Fruit fly (Drosophila melanogaster): ENCODE results near the gene RhoGAPp190.

Gene RhoGAPp190

dm6 chrX:17695641-17696040 is 43.3 kb upstream of the RhoGAPp190 start:
- no peak for TF ChIP-seq CG12768 (GFP tag; optimal IDR thresholded peaks at IDR 0.05)
- TF ChIP-seq Crg-1 (GFP tag; optimal IDR thresholded peaks at IDR 0.05) = no peak
- TF ChIP-seq cnc (optimal IDR thresholded peaks at IDR 0.05) = no peak
- TF ChIP-seq CG7045 (GFP tag; optimal IDR thresholded peaks at IDR 0.05) = no peak
- TF ChIP-seq CG11617 (GFP tag; optimal IDR thresholded peaks at IDR 0.05) = no peak
- TF ChIP-seq cic (GFP tag; optimal IDR thresholded peaks at IDR 0.05) = no peak
- no peak for TF ChIP-seq Hr96 (GFP tag; optimal IDR thresholded peaks at IDR 0.05)
- TF ChIP-seq toe (GFP tag; optimal IDR thresholded peaks at IDR 0.05) = no peak
- no peak for TF ChIP-seq ovo (GFP tag; optimal IDR thresholded peaks at IDR 0.05)
- no peak for TF ChIP-seq kay (GFP tag; ENCODE audit: borderline replicate concordance)
- TF ChIP-seq CG1620 (GFP tag; optimal IDR thresholded peaks at IDR 0.05) = no peak

DNA sequence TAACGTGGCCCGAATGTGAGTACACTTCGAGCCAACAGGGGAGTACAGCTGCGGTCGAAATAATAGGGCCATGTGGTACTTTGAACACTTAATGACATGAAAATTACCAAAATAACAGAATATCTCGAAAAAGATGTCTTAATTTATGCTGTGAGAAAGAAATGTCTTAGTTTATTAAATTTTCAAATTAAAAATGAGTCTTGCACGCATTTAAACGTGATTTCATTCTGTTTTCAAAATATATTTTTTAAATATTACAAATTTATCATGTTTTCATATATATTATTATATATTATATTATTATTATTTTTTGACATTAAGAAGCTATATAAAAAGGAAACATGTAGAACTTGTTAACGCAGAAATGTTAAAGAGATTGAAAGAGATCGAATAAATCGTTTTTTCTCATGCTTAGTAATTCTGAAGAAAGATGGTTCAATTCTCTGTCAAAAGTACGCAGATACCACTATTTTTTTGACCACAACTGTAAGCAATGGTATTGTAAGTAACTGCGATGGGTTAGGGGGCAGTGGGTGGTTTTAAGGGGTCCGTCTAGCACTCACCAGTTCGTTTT is 42.6 kb upstream of the RhoGAPp190 start:
- peak; percentile 27 for TF ChIP-seq CG14711 (tag; optimal IDR thresholded peaks at IDR 0.05)
- no peak for TF ChIP-seq toe (GFP tag; optimal IDR thresholded peaks at IDR 0.05)
- no peak for TF ChIP-seq Crg-1 (GFP tag; optimal IDR thresholded peaks at IDR 0.05)
- TF ChIP-seq CG33017 (tag; optimal IDR thresholded peaks at IDR 0.05) = no peak
- no peak for TF ChIP-seq Mnt (GFP tag; optimal IDR thresholded peaks at IDR 0.05)
- no peak for TF ChIP-seq tj (GFP tag; optimal IDR thresholded peaks at IDR 0.05)
- peak; percentile 68 for TF ChIP-seq bab1 (GFP tag; optimal IDR thresholded peaks at IDR 0.05)
- TF ChIP-seq CG11617 (GFP tag; optimal IDR thresholded peaks at IDR 0.05) = no peak
- TF ChIP-seq Clk (GFP tag; optimal IDR thresholded peaks at IDR 0.05) = no peak
- no peak for TF ChIP-seq cnc (optimal IDR thresholded peaks at IDR 0.05)
- TF ChIP-seq CG7101 (tag; optimal IDR thresholded peaks at IDR 0.05) = peak; percentile 24
- TF ChIP-seq Hr96 (GFP tag; optimal IDR thresholded peaks at IDR 0.05) = no peak
- TF ChIP-seq cic (GFP tag; optimal IDR thresholded peaks at IDR 0.05) = no peak
- TF ChIP-seq CG1620 (GFP tag; optimal IDR thresholded peaks at IDR 0.05) = no peak
- no peak for TF ChIP-seq CG12768 (GFP tag; optimal IDR thresholded peaks at IDR 0.05)
- TF ChIP-seq kay (GFP tag; ENCODE audit: borderline replicate concordance) = no peak
- TF ChIP-seq CG7045 (GFP tag; optimal IDR thresholded peaks at IDR 0.05) = no peak
- TF ChIP-seq pad (GFP tag; optimal IDR thresholded peaks at IDR 0.05) = peak; percentile 30
- TF ChIP-seq ovo (GFP tag; optimal IDR thresholded peaks at IDR 0.05) = no peak
- TF ChIP-seq CG5204 (GFP tag; optimal IDR thresholded peaks at IDR 0.05) = no peak

dm6 chrX:17693981-17694872 is 41.9 kb upstream of the RhoGAPp190 start:
- no peak for TF ChIP-seq CG33017 (tag; optimal IDR thresholded peaks at IDR 0.05)
- TF ChIP-seq CG14711 (tag; optimal IDR thresholded peaks at IDR 0.05) = no peak
- no peak for TF ChIP-seq bab1 (GFP tag; optimal IDR thresholded peaks at IDR 0.05)
- TF ChIP-seq tj (GFP tag; optimal IDR thresholded peaks at IDR 0.05) = peak; percentile 32
- no peak for TF ChIP-seq CG11617 (GFP tag; optimal IDR thresholded peaks at IDR 0.05)
- no peak for TF ChIP-seq Mnt (GFP tag; optimal IDR thresholded peaks at IDR 0.05)
- peak; percentile 33 for TF ChIP-seq kay (GFP tag; ENCODE audit: borderline replicate concordance)
- TF ChIP-seq CG5204 (GFP tag; optimal IDR thresholded peaks at IDR 0.05) = peak; percentile 3
- TF ChIP-seq CG7101 (tag; optimal IDR thresholded peaks at IDR 0.05) = no peak
- TF ChIP-seq toe (GFP tag; optimal IDR thresholded peaks at IDR 0.05) = no peak
- peak; percentile 98 for TF ChIP-seq ovo (GFP tag; optimal IDR thresholded peaks at IDR 0.05)
- TF ChIP-seq Crg-1 (GFP tag; optimal IDR thresholded peaks at IDR 0.05) = no peak
- peak; percentile 23 for TF ChIP-seq Hr96 (GFP tag; optimal IDR thresholded peaks at IDR 0.05)
- no peak for TF ChIP-seq CG1620 (GFP tag; optimal IDR thresholded peaks at IDR 0.05)

DNA sequence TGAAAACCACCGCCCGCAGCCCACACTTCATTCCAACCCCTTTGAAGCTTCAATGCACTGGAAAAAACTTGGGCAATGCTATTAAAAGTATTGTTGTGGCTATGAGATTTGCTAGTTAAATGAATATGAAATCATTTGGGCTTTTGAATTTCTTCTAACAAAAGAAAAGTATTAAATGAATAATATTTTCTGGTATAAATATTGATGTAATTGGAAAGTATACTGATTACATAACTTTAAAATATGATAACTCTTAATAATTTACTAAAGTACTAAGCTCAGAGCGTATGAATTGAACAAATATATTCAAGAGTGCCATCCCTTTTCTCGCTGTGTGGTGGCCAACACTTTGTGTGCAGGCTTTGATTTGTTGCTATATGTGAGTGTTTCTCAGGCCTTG is 40.4 kb upstream of the RhoGAPp190 start:
- TF ChIP-seq toe (GFP tag; optimal IDR thresholded peaks at IDR 0.05) = no peak
- TF ChIP-seq CG5204 (GFP tag; optimal IDR thresholded peaks at IDR 0.05) = peak; percentile 9

DNA sequence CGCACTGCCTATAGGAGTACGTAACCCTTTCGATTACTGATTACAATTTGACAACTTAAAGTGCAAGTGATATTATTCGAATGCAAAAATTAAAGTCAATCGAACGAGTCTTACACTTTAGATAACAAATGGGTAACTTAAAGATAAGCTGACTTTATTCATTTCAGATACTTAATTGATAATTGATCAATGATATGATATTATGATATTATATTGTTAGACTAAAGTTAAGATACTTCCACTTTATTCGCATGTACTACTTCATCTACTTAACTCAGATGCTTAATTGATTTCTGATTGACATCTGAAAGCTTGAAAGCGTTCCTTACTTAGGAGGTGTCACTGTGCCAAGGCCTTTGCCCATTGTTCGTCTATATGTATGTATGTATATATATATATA is 33.8 kb upstream of the RhoGAPp190 start:
- TF ChIP-seq CG12768 (GFP tag; optimal IDR thresholded peaks at IDR 0.05) (no peak), bab1 (GFP tag; optimal IDR thresholded peaks at IDR 0.05) (no peak), tj (GFP tag; optimal IDR thresholded peaks at IDR 0.05) (no peak), ovo (GFP tag; optimal IDR thresholded peaks at IDR 0.05) (no peak)

- TF ChIP-seq CG14711 (tag; optimal IDR thresholded peaks at IDR 0.05) = no peak
- no peak for TF ChIP-seq bab1 (GFP tag; optimal IDR thresholded peaks at IDR 0.05)
- no peak for TF ChIP-seq pad (GFP tag; optimal IDR thresholded peaks at IDR 0.05)
- TF ChIP-seq Clk (GFP tag; optimal IDR thresholded peaks at IDR 0.05) = no peak
- TF ChIP-seq cic (GFP tag; optimal IDR thresholded peaks at IDR 0.05) = no peak
- no peak for TF ChIP-seq CG1620 (GFP tag; optimal IDR thresholded peaks at IDR 0.05)
- TF ChIP-seq CG33017 (tag; optimal IDR thresholded peaks at IDR 0.05) = no peak
- TF ChIP-seq CG7045 (GFP tag; optimal IDR thresholded peaks at IDR 0.05) = no peak
- TF ChIP-seq cnc (optimal IDR thresholded peaks at IDR 0.05) = no peak
- TF ChIP-seq Crg-1 (GFP tag; optimal IDR thresholded peaks at IDR 0.05) = no peak
- no peak for TF ChIP-seq tj (GFP tag; optimal IDR thresholded peaks at IDR 0.05)
- TF ChIP-seq CG5204 (GFP tag; optimal IDR thresholded peaks at IDR 0.05) = no peak
- no peak for TF ChIP-seq ovo (GFP tag; optimal IDR thresholded peaks at IDR 0.05)
- TF ChIP-seq kay (GFP tag; ENCODE audit: borderline replicate concordance) = no peak
- no peak for TF ChIP-seq toe (GFP tag; optimal IDR thresholded peaks at IDR 0.05)
- TF ChIP-seq CG7101 (tag; optimal IDR thresholded peaks at IDR 0.05) = no peak
- no peak for TF ChIP-seq CG11617 (GFP tag; optimal IDR thresholded peaks at IDR 0.05)
- no peak for TF ChIP-seq CG12768 (GFP tag; optimal IDR thresholded peaks at IDR 0.05)
Measured at dm6 chrX:17683506-17683858, 31.1 kb upstream of the RhoGAPp190 start.
